Fruit fly (Drosophila melanogaster) whole organism, embryonic: Measurements from ENCODE around the gene CG13842.

Source experiments
- Bgb ChIP-seq: fragments of 200-800 bp; sonication (Bioruptor generic); IDR thresholded peaks from 2 replicates; pipeline ENCODE4 v1.3.6; 2022; ENCODE audit warnings: missing biosample characterization, missing genetic modification characterization; ENCODE audit not compliant: partially characterized antibody
- BtbVII ChIP-seq: fragments of 200-800 bp; sonication (Bioruptor generic); optimal IDR thresholded peaks from 3 replicates; lab custom pipeline; 2017; ENCODE audit warnings: missing biosample characterization, mild to moderate bottlenecking, missing genetic modification characterization
- CG10209 ChIP-seq: fragments of 200-800 bp; sonication (Bioruptor generic); optimal IDR thresholded peaks from 3 replicates; lab custom pipeline; 2017; ENCODE audit warnings: missing biosample characterization, mild to moderate bottlenecking, missing genetic modification characterization, missing genetic modification reagents
- CG14965 ChIP-seq: fragments of 200-800 bp; sonication (Bioruptor generic); optimal IDR thresholded peaks from 2 replicates; lab custom pipeline; 2016; ENCODE audit warnings: missing biosample characterization, missing genetic modification characterization, borderline replicate concordance
- CG15011 ChIP-seq: fragments of 200-800 bp; sonication (Bioruptor generic); optimal IDR thresholded peaks from 3 replicates; lab custom pipeline; 2018; ENCODE audit warnings: missing biosample characterization, mild to moderate bottlenecking, missing genetic modification characterization
- CG15269 ChIP-seq: fragments of 200-800 bp; sonication (Bioruptor generic); optimal IDR thresholded peaks from 2 replicates; lab custom pipeline; 2018; ENCODE audit warnings: missing biosample characterization, mild to moderate bottlenecking, missing genetic modification characterization, moderate library complexity
- CG1647 ChIP-seq: fragments of 200-800 bp; sonication (Bioruptor generic); optimal IDR thresholded peaks from 3 replicates; lab custom pipeline; 2016; ENCODE audit warnings: missing biosample characterization, missing genetic modification characterization
- CG16863 ChIP-seq: fragments of 200-800 bp; sonication (Bioruptor generic); optimal IDR thresholded peaks from 3 replicates; lab custom pipeline; 2016; ENCODE audit warnings: missing biosample characterization, missing genetic modification characterization
- CG17359 ChIP-seq: fragments of 200-800 bp; sonication (Bioruptor generic); optimal IDR thresholded peaks from 3 replicates; lab custom pipeline; 2018; ENCODE audit warnings: missing biosample characterization, mild to moderate bottlenecking, missing genetic modification characterization, moderate library complexity
- CG17802 ChIP-seq: fragments of 200-800 bp; sonication (Bioruptor generic); optimal IDR thresholded peaks from 2 replicates; lab custom pipeline; 2018; ENCODE audit warnings: missing biosample characterization, mild to moderate bottlenecking, missing genetic modification characterization, moderate library complexity
- CG17829 ChIP-seq: fragments of 200-800 bp; optimal IDR thresholded peaks from 2 replicates; lab custom pipeline; 2019; ENCODE audit warnings: missing biosample characterization, mild to moderate bottlenecking, missing genetic modification characterization, moderate library complexity
- CG2116 ChIP-seq: fragments of 200-800 bp; sonication (Bioruptor generic); optimal IDR thresholded peaks from 3 replicates; lab custom pipeline; 2018; ENCODE audit warnings: missing biosample characterization, mild to moderate bottlenecking, missing genetic modification characterization
- CG2889 ChIP-seq: fragments of 200-800 bp; sonication (Bioruptor generic); IDR thresholded peaks from 3 replicates; pipeline ENCODE4 v1.3.6; 2022; ENCODE audit warnings: missing biosample characterization, missing genetic modification characterization
- CG32772 ChIP-seq: fragments of 200-800 bp; sonication (Bioruptor generic); IDR thresholded peaks from 2 replicates; pipeline ENCODE4 v1.3.6; 2022; ENCODE audit warnings: missing biosample characterization, missing genetic modification characterization
- CG4360 ChIP-seq: fragments of 200-800 bp; sonication (Bioruptor generic); IDR thresholded peaks from 2 replicates; pipeline ENCODE4 v1.3.6; 2022; ENCODE audit warnings: missing biosample characterization, missing genetic modification characterization
- CG6689 ChIP-seq: fragments of 200-800 bp; sonication (Bioruptor generic); IDR thresholded peaks from 2 replicates; pipeline ENCODE4 v1.3.6; 2022; ENCODE audit warnings: missing biosample characterization, missing genetic modification characterization
- CG8089 ChIP-seq: fragments of 200-800 bp; sonication (Bioruptor generic); optimal IDR thresholded peaks from 3 replicates; lab custom pipeline; 2016; ENCODE audit warnings: missing biosample characterization, missing genetic modification characterization
- CG8478 ChIP-seq: fragments of >200 bp; optimal IDR thresholded peaks from 2 replicates; lab custom pipeline; 2018
- CG9727 ChIP-seq: fragments of 200-800 bp; sonication (Bioruptor generic); optimal IDR thresholded peaks from 3 replicates; lab custom pipeline; 2017; ENCODE audit warnings: missing biosample characterization, mild to moderate bottlenecking, missing genetic modification characterization
- CG9932 ChIP-seq: fragments of 200-800 bp; sonication (Bioruptor generic); IDR thresholded peaks from 2 replicates; pipeline ENCODE4 v1.3.6; 2022; ENCODE audit warnings: missing biosample characterization, missing genetic modification characterization
- CrebB ChIP-seq: fragments of 200-800 bp; sonication (Bioruptor generic); optimal IDR thresholded peaks from 3 replicates; lab custom pipeline; 2018; ENCODE audit warnings: missing biosample characterization, mild to moderate bottlenecking, missing genetic modification characterization
- Fer2 ChIP-seq: fragments of 200-800 bp; sonication (Bioruptor generic); optimal IDR thresholded peaks from 2 replicates; lab custom pipeline; 2018; ENCODE audit warnings: missing biosample characterization, mild to moderate bottlenecking, missing genetic modification characterization, moderate library complexity
- Oli ChIP-seq: fragments of 200-800 bp; sonication (Bioruptor generic); optimal IDR thresholded peaks from 2 replicates; lab custom pipeline; 2018; ENCODE audit warnings: missing biosample characterization, mild to moderate bottlenecking, missing genetic modification characterization, moderate library complexity
- Side ChIP-seq: fragments of 200-800 bp; sonication (Bioruptor generic); optimal IDR thresholded peaks from 2 replicates; lab custom pipeline; 2016; ENCODE audit warnings: missing biosample characterization, missing genetic modification characterization
- Taf1 ChIP-seq: fragments of 200-800 bp; sonication (Bioruptor generic); IDR thresholded peaks from 2 replicates; pipeline ENCODE4 v1.3.6; 2022; ENCODE audit warnings: missing biosample characterization, missing genetic modification characterization
- ase ChIP-seq: fragments of 200-800 bp; sonication (Bioruptor generic); IDR thresholded peaks from 3 replicates; pipeline ENCODE4 v1.3.6; 2022; ENCODE audit warnings: missing biosample characterization, missing genetic modification characterization
- bab2 ChIP-seq: fragments of 200-800 bp; sonication (Bioruptor generic); optimal IDR thresholded peaks from 2 replicates; lab custom pipeline; 2016; ENCODE audit warnings: missing biosample characterization, missing genetic modification characterization
- br ChIP-seq: fragments of >200 bp; optimal IDR thresholded peaks from 2 replicates; lab custom pipeline; 2017
- cg ChIP-seq: fragments of 200-800 bp; sonication (Bioruptor generic); optimal IDR thresholded peaks from 3 replicates; lab custom pipeline; 2019; ENCODE audit warnings: missing biosample characterization, mild to moderate bottlenecking, missing genetic modification characterization, moderate library complexity
- crp ChIP-seq, 2 experiments: fragments of 200-800 bp; sonication (Bioruptor generic); optimal IDR thresholded peaks; 2 replicates in 1 of 2; 3 replicates in 1 of 2; lab custom pipeline; 2017; ENCODE audit warnings: missing biosample characterization in 2 of 2, missing genetic modification characterization in 2 of 2, mild to moderate bottlenecking in 1 of 2, moderate library complexity in 1 of 2
- dmrt99B ChIP-seq: fragments of 200-800 bp; sonication (Bioruptor generic); optimal IDR thresholded peaks from 2 replicates; lab custom pipeline; 2018; ENCODE audit warnings: missing biosample characterization, mild to moderate bottlenecking, missing genetic modification characterization, moderate library complexity
- fd64A ChIP-seq: fragments of 200-800 bp; sonication (Bioruptor generic); optimal IDR thresholded peaks from 3 replicates; lab custom pipeline; 2018; ENCODE audit warnings: missing biosample characterization, mild to moderate bottlenecking, missing genetic modification characterization
- gro ChIP-seq: fragments of 200-800 bp; sonication (Bioruptor generic); optimal IDR thresholded peaks from 2 replicates; lab custom pipeline; 2016; ENCODE audit warnings: missing biosample characterization, missing genetic modification characterization
- gsb ChIP-seq: fragments of 200-800 bp; sonication (Bioruptor generic); IDR thresholded peaks from 2 replicates; pipeline ENCODE4 v1.3.6; 2022; ENCODE audit warnings: missing biosample characterization, missing genetic modification characterization
- her ChIP-seq: fragments of 200-800 bp; sonication (Bioruptor generic); optimal IDR thresholded peaks from 2 replicates; lab custom pipeline; 2016; ENCODE audit warnings: missing biosample characterization, missing genetic modification characterization
- kay ChIP-seq: fragments of 200-800 bp; sonication (Bioruptor generic); optimal IDR thresholded peaks from 2 replicates; lab custom pipeline; 2016; ENCODE audit warnings: missing biosample characterization, missing genetic modification characterization
- lola ChIP-seq, 3 experiments: fragments of >200 bp in 2 of 3; fragments of 200-800 bp in 1 of 3; sonication (Bioruptor generic) in 1 of 3; optimal IDR thresholded peaks; 2 replicates each; lab custom pipeline; 2017 to 2019; ENCODE audit warnings: missing biosample characterization in 3 of 3, missing genetic modification characterization in 3 of 3, mild to moderate bottlenecking in 1 of 3, moderate library complexity in 1 of 3
- lov ChIP-seq, 2 experiments: fragments of 200-800 bp in 1 of 2; fragments of >200 bp in 1 of 2; sonication (Bioruptor generic) in 1 of 2; IDR thresholded peaks in 1 of 2; optimal IDR thresholded peaks in 1 of 2; 2 replicates in 1 of 2; 3 replicates in 1 of 2; pipeline versions ENCODE4 v1.3.6 to Lab custom; 2017 to 2022; ENCODE audit warnings: missing biosample characterization in 1 of 2, missing genetic modification characterization in 1 of 2
- mam ChIP-seq: fragments of 200-800 bp; sonication (Bioruptor generic); optimal IDR thresholded peaks from 3 replicates; lab custom pipeline; 2016; ENCODE audit warnings: missing biosample characterization, missing genetic modification characterization
- nmo ChIP-seq: fragments of 200-800 bp; sonication (Bioruptor generic); optimal IDR thresholded peaks from 2 replicates; lab custom pipeline; 2018; ENCODE audit warnings: missing biosample characterization, mild to moderate bottlenecking, missing genetic modification characterization, moderate library complexity
- org-1 ChIP-seq: fragments of 200-800 bp; sonication (Bioruptor generic); optimal IDR thresholded peaks from 2 replicates; lab custom pipeline; 2017; ENCODE audit warnings: missing biosample characterization, missing genetic modification characterization
- pb ChIP-seq: fragments of 200-800 bp; sonication (Bioruptor generic); optimal IDR thresholded peaks from 3 replicates; lab custom pipeline; 2016; ENCODE audit warnings: missing biosample characterization, missing genetic modification characterization
- ssp ChIP-seq: fragments of 200-800 bp; sonication (Bioruptor generic); IDR thresholded peaks from 2 replicates; pipeline ENCODE4 v1.3.6; 2022; ENCODE audit warnings: missing biosample characterization, missing genetic modification characterization
- sug ChIP-seq: fragments of 200-800 bp; optimal IDR thresholded peaks from 2 replicates; lab custom pipeline; 2019; ENCODE audit warnings: missing biosample characterization, mild to moderate bottlenecking, missing genetic modification characterization, moderate library complexity
- toy ChIP-seq: fragments of 200-800 bp; sonication (Bioruptor generic); IDR thresholded peaks from 2 replicates; pipeline ENCODE4 v1.3.6; 2022; ENCODE audit warnings: missing biosample characterization, missing genetic modification characterization
- tx ChIP-seq: fragments of 200-800 bp; sonication (Bioruptor generic); optimal IDR thresholded peaks from 2 replicates; lab custom pipeline; 2016; ENCODE audit warnings: missing biosample characterization, missing genetic modification characterization
- vfl ChIP-seq: fragments of 200-800 bp; sonication (Bioruptor generic); optimal IDR thresholded peaks from 2 replicates; lab custom pipeline; 2016; ENCODE audit warnings: missing biosample characterization, missing genetic modification characterization
- wdn ChIP-seq: fragments of 200-800 bp; sonication (Bioruptor generic); IDR thresholded peaks from 2 replicates; pipeline ENCODE4 v1.3.6; 2022; ENCODE audit warnings: missing biosample characterization, missing genetic modification characterization
- wek ChIP-seq: fragments of 200-800 bp; sonication (Bioruptor generic); optimal IDR thresholded peaks from 3 replicates; lab custom pipeline; 2018; ENCODE audit warnings: missing biosample characterization, mild to moderate bottlenecking, missing genetic modification characterization, moderate library complexity
- z ChIP-seq: fragments of 200-800 bp; sonication (Bioruptor generic); IDR thresholded peaks from 3 replicates; pipeline ENCODE4 v1.3.6; 2022; ENCODE audit warnings: missing biosample characterization, missing genetic modification characterization
- zf30C ChIP-seq: fragments of 200-800 bp; sonication (Bioruptor generic); optimal IDR thresholded peaks from 3 replicates; lab custom pipeline; 2018; ENCODE audit warnings: missing biosample characterization, mild to moderate bottlenecking, missing genetic modification characterization

The CG13842 gene

dm6 chr3R:22663115-22663514, 44.0 kb downstream of the CG13842 start (continued):
- peak; percentile 38 for TF ChIP-seq Side (GFP tag; lab: Kevin White, UChicago)
- TF ChIP-seq gsb (GFP tag; lab: Robert Waterston, UW), result 0 out of 2 replicates have a peak, but pooled peaks have one; percentile 13
- TF ChIP-seq CG8478 (lab: Kevin White, UChicago), result no peak
- TF ChIP-seq kay, result no peak
- no peak for TF ChIP-seq br (lab: Kevin White, UChicago)
- TF ChIP-seq ssp (GFP tag; lab: Robert Waterston, UW), result peak; percentile 39
- no peak for TF ChIP-seq zf30C (GFP tag; lab: Kevin White, UChicago)
- TF ChIP-seq CG4360 (GFP tag; lab: Robert Waterston, UW), result 0 out of 2 replicates have a peak, but pooled peaks have one; percentile 13
- TF ChIP-seq CG17829 (tag; lab: Kevin White, UChicago), result no peak
- no peak for TF ChIP-seq Bgb
- peak; percentile 60 for TF ChIP-seq CrebB (tag; lab: Kevin White, UChicago)
- peak; percentile 67 for TF ChIP-seq CG10209 (GFP tag; lab: Kevin White, UChicago)
- TF ChIP-seq BtbVII (GFP tag; lab: Kevin White, UChicago), result peak; percentile 55
- no peak for TF ChIP-seq cg (GFP tag; lab: Kevin White, UChicago)
- no peak for TF ChIP-seq pb (GFP tag; lab: Kevin White, UChicago)
- peak; percentile 79 for TF ChIP-seq dmrt99B (tag; lab: Kevin White, UChicago)
- TF ChIP-seq wdn (GFP tag; lab: Robert Waterston, UW), result peak; percentile 40; the same call in 1 of the 2 replicates
- TF ChIP-seq ase (GFP tag; lab: Robert Waterston, UW), result no peak; the same call in 2 of the 3 replicates
- TF ChIP-seq org-1 (GFP tag; lab: Kevin White, UChicago), result peak; percentile 58
- TF ChIP-seq Fer2, result peak; percentile 32
- peak; percentile 53 for TF ChIP-seq CG16863 (GFP tag; lab: Kevin White, UChicago)
- TF ChIP-seq CG2889, result peak; percentile 80; the same call in 2 of the 3 replicates
- TF ChIP-seq CG15011, result peak; percentile 14
- no peak for TF ChIP-seq sug (tag; lab: Kevin White, UChicago)
- peak; percentile 75 for TF ChIP-seq nmo (GFP tag; lab: Kevin White, UChicago)
- TF ChIP-seq gro (GFP tag; lab: Kevin White, UChicago), result no peak
- TF ChIP-seq CG17359 (tag; lab: Kevin White, UChicago), result peak; percentile 77
- TF ChIP-seq CG15269 (tag; lab: Kevin White, UChicago), result peak; percentile 75
- no peak for TF ChIP-seq CG32772 (GFP tag; lab: Robert Waterston, UW)
- TF ChIP-seq CG17802, result no peak
- no peak for TF ChIP-seq Taf1
- peak; percentile 54; the same call in 1 of the 2 replicates for TF ChIP-seq CG6689 (GFP tag; lab: Robert Waterston, UW)
- peak; percentile 35 for TF ChIP-seq her (GFP tag; lab: Kevin White, UChicago)
- TF ChIP-seq crp (GFP tag; optimal IDR thresholded peaks at IDR 0.05; lab: Kevin White, UChicago), result no peak
- peak; percentile 55 for TF ChIP-seq CG9727
- peak; percentile 13 for TF ChIP-seq vfl (GFP tag; lab: Kevin White, UChicago)
- no peak for TF ChIP-seq fd64A (GFP tag; lab: Kevin White, UChicago)
- no peak for TF ChIP-seq lola (GFP tag; optimal IDR thresholded peaks at IDR 0.05; lab: Kevin White, UChicago)
- TF ChIP-seq lov (optimal IDR thresholded peaks at IDR 0.05; lab: Kevin White, UChicago), result no peak
- TF ChIP-seq lov (GFP tag; IDR thresholded peaks at IDR 0.05; lab: Robert Waterston, UW), result no peak
- TF ChIP-seq toy, result no peak
- no peak for TF ChIP-seq wek (GFP tag; lab: Kevin White, UChicago)
- TF ChIP-seq bab2 (GFP tag; lab: Kevin White, UChicago), result peak; percentile 46
- no peak for TF ChIP-seq CG14965
- peak; percentile 33 for TF ChIP-seq mam (GFP tag; lab: Kevin White, UChicago)
- peak; percentile 27 for TF ChIP-seq tx
- no peak for TF ChIP-seq CG1647 (GFP tag; lab: Kevin White, UChicago)
- no peak for TF ChIP-seq z
- TF ChIP-seq CG9932 (GFP tag; lab: Robert Waterston, UW), result peak; percentile 80
- peak; percentile 73 for TF ChIP-seq Oli (tag; lab: Kevin White, UChicago)
- TF ChIP-seq CG8089 (GFP tag; lab: Kevin White, UChicago), result peak; percentile 13
- TF ChIP-seq CG2116 (GFP tag; lab: Kevin White, UChicago), result peak; percentile 2
